Fruit fly (Drosophila melanogaster) Kc167 (cell line): ENCODE data around the gene CAH9.

Experiments
- Myc ChIP-seq: fragments of >200 bp; optimal IDR thresholded peaks from 2 replicates; lab custom pipeline; 2017; ENCODE audit warnings: missing external identifiers
- Sin3A ChIP-seq: fragments of >200 bp; optimal IDR thresholded peaks from 2 replicates; lab custom pipeline; 2018; ENCODE audit warnings: missing external identifiers
- h ChIP-seq: fragments of >200 bp; optimal IDR thresholded peaks from 3 replicates; lab custom pipeline; 2018; ENCODE audit warnings: missing external identifiers
- insv ChIP-seq: fragments of >200 bp; optimal IDR thresholded peaks from 3 replicates; lab custom pipeline; 2018; ENCODE audit warnings: missing external identifiers
- psq ChIP-seq: fragments of >200 bp; optimal IDR thresholded peaks from 2 replicates; lab custom pipeline; 2017; ENCODE audit warnings: missing external identifiers
- ttk ChIP-seq: sonication (Bioruptor generic); optimal IDR thresholded peaks from 2 replicates; lab custom pipeline; 2017; ENCODE audit warnings: missing external identifiers

dm6 chr3R:27092263-27092662, 13.7 kb downstream of the CAH9 start:
- TF ChIP-seq Sin3A (lab: Kevin White, UChicago) (no peak), Myc (lab: Kevin White, UChicago) (no peak), insv (lab: Kevin White, UChicago) (no peak), psq (lab: Kevin White, UChicago) (no peak), ttk (lab: Kevin White, UChicago) (no peak), h (no peak)
